Fruit fly (Drosophila melanogaster) whole organism, adult: ENCODE data around the gene cic.

Source experiments
- CG11617 ChIP-seq: fragments of 200-800 bp; sonication (Bioruptor generic); optimal IDR thresholded peaks from 2 replicates; lab custom pipeline; 2017; ENCODE audit warnings: mild to moderate bottlenecking, missing biosample characterization, missing genetic modification reagents, missing genetic modification characterization
- CG12768 ChIP-seq: fragments of 200-800 bp; sonication (Bioruptor generic); optimal IDR thresholded peaks from 2 replicates; lab custom pipeline; 2017; ENCODE audit warnings: missing biosample characterization, missing genetic modification characterization, mild to moderate bottlenecking, moderate library complexity, missing genetic modification reagents
- CG14711 ChIP-seq: fragments of 200-800 bp; sonication (Bioruptor generic); optimal IDR thresholded peaks from 2 replicates; lab custom pipeline; 2018; ENCODE audit warnings: missing biosample characterization, mild to moderate bottlenecking, missing genetic modification characterization, moderate library complexity
- CG1620 ChIP-seq: fragments of 200-800 bp; sonication (Bioruptor generic); optimal IDR thresholded peaks from 2 replicates; lab custom pipeline; 2016; ENCODE audit warnings: missing biosample characterization, missing genetic modification characterization
- CG33017 ChIP-seq: fragments of 200-800 bp; sonication (Bioruptor generic); optimal IDR thresholded peaks from 2 replicates; lab custom pipeline; 2018; ENCODE audit warnings: missing biosample characterization, mild to moderate bottlenecking, missing genetic modification characterization, moderate library complexity
- CG5204 ChIP-seq: fragments of 200-800 bp; sonication (Bioruptor generic); optimal IDR thresholded peaks from 2 replicates; lab custom pipeline; 2016; ENCODE audit warnings: missing biosample characterization, missing genetic modification characterization
- CG7045 ChIP-seq: fragments of 200-800 bp; sonication (Bioruptor generic); optimal IDR thresholded peaks from 2 replicates; lab custom pipeline; 2017; ENCODE audit warnings: missing biosample characterization, mild to moderate bottlenecking, missing genetic modification characterization
- CG7101 ChIP-seq: fragments of 200-800 bp; sonication (Bioruptor generic); optimal IDR thresholded peaks from 2 replicates; lab custom pipeline; 2018; ENCODE audit warnings: missing biosample characterization, mild to moderate bottlenecking, missing genetic modification characterization, moderate library complexity
- Clk ChIP-seq: fragments of 200-800 bp; sonication (Bioruptor generic); optimal IDR thresholded peaks from 2 replicates; lab custom pipeline; 2017; ENCODE audit warnings: missing biosample characterization, missing genetic modification characterization
- Crg-1 ChIP-seq: fragments of 200-800 bp; sonication (Bioruptor generic); optimal IDR thresholded peaks from 2 replicates; lab custom pipeline; 2016; ENCODE audit warnings: missing biosample characterization, missing genetic modification characterization
- Hr96 ChIP-seq: fragments of 200-800 bp; sonication (Bioruptor generic); optimal IDR thresholded peaks from 2 replicates; lab custom pipeline; 2016; ENCODE audit warnings: missing biosample characterization, missing genetic modification characterization
- Mnt ChIP-seq: fragments of 200-800 bp; sonication (Bioruptor generic); optimal IDR thresholded peaks from 2 replicates; lab custom pipeline; 2016; ENCODE audit warnings: missing biosample characterization, mild to moderate bottlenecking, missing genetic modification characterization
- bab1 ChIP-seq: fragments of 200-800 bp; sonication (Bioruptor generic); optimal IDR thresholded peaks from 3 replicates; lab custom pipeline; 2019; ENCODE audit warnings: missing biosample characterization, mild to moderate bottlenecking, missing genetic modification characterization, moderate library complexity
- cic ChIP-seq: fragments of 200-800 bp; sonication (Bioruptor generic); optimal IDR thresholded peaks from 2 replicates; lab custom pipeline; 2017; ENCODE audit warnings: missing biosample characterization, mild to moderate bottlenecking, missing genetic modification characterization, moderate library complexity
- cnc ChIP-seq, 2 experiments: fragments of >200 bp; optimal IDR thresholded peaks; 2 replicates each; lab custom pipeline; 2017
- kay ChIP-seq: fragments of 200-800 bp; sonication (Bioruptor generic); peaks from one replicate; lab custom pipeline; 2016; ENCODE audit warnings: missing biosample characterization, missing genetic modification characterization, borderline replicate concordance
- ovo ChIP-seq: fragments of 200-800 bp; sonication (Bioruptor generic); optimal IDR thresholded peaks from 2 replicates; lab custom pipeline; 2016; ENCODE audit warnings: missing biosample characterization, missing genetic modification characterization
- pad ChIP-seq: fragments of 200-800 bp; sonication (Bioruptor generic); optimal IDR thresholded peaks from 3 replicates; lab custom pipeline; 2017; ENCODE audit warnings: missing biosample characterization, missing genetic modification characterization, mild to moderate bottlenecking, moderate library complexity, missing genetic modification reagents
- tj ChIP-seq: fragments of 200-800 bp; sonication (Bioruptor generic); optimal IDR thresholded peaks from 3 replicates; lab custom pipeline; 2017; ENCODE audit warnings: missing biosample characterization, mild to moderate bottlenecking, missing genetic modification characterization, moderate library complexity
- toe ChIP-seq: fragments of 200-800 bp; sonication (Bioruptor generic); optimal IDR thresholded peaks from 2 replicates; lab custom pipeline; 2016; ENCODE audit warnings: missing biosample characterization, missing genetic modification characterization

Gene cic

DNA sequence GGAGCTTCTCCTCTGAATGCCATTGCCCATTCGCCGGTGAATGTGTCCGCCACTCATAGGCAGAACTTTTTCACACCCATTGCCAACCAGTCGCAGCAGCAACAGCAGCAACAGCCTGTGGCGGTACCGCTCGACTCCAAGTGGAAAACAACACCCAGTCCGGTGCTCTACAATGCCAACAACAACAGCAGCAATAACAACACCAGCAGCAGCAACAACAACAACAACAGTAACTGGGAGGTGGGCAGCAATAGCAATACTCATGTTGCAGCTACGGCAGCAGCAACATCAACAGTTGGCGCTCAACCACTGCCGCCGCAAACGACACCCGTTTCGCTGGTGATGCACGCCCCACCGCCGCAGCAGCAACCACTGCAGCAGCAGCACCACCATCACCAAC is 41.1 kb downstream of the cic start:
- TF ChIP-seq bab1 (GFP tag; lab: Kevin White, UChicago) (no peak), CG12768 (GFP tag; lab: Kevin White, UChicago) (no peak), CG11617 (GFP tag; lab: Kevin White, UChicago) (no peak), ovo (GFP tag; lab: Kevin White, UChicago) (no peak), Clk (no peak)

DNA sequence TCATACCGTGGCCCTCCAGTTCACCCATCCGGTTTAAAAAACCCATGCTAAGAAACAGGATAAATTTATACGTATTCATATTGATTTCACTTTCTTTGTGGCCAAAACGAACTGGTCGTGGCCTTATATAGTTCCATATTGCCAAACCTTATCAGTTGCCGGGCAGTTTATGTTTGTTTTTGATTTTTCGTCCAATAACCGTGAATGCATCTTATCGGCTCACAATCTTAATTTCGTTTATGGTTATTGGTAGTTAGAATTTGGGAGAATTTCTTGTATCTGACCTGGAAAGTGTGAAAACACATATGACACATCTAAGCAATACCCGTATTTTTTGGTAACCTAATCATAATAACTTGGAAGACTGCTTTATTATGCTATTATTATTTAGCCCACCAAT is 52.3 kb downstream of the cic start, which contains the start of gene CG4367:
TSS of gene CG4367 (minus strand) at position 101 of the 400 bp plus-strand sequence.
- TF ChIP-seq toe (GFP tag; lab: Kevin White, UChicago) (no peak), CG7045 (GFP tag; lab: Kevin White, UChicago) (no peak), CG11617 (GFP tag; lab: Kevin White, UChicago) (no peak), kay (GFP tag; lab: Kevin White, UChicago) (no peak), CG33017 (tag; lab: Kevin White, UChicago) (no peak)

DNA sequence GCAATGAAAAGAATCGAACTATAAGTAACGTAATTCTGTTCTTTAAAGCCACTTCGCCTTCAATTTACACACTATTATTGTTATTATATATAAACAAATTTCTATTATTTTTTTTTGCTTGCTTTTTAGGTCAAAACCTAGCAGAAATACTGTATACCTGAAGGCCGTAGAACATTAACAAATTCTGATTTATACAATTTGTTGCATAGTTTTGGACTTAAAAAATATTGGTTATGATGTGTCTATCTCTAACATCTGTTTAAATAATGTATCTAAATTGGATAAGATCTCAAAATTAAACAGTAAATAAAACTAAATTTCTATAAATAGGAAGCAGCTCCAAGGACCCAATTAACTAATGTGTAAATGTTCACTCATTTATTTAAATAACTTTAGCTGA is 53.3 kb downstream of the cic start:
- TF ChIP-seq CG11617 (GFP tag; lab: Kevin White, UChicago), result peak; percentile 66
- TF ChIP-seq Clk, result no peak
- peak; percentile 24 for TF ChIP-seq tj (GFP tag; lab: Kevin White, UChicago)
- TF ChIP-seq kay (GFP tag; lab: Kevin White, UChicago), result no peak
- peak; percentile 24 for TF ChIP-seq cic (GFP tag; lab: Kevin White, UChicago)
- TF ChIP-seq CG5204, result no peak

DNA sequence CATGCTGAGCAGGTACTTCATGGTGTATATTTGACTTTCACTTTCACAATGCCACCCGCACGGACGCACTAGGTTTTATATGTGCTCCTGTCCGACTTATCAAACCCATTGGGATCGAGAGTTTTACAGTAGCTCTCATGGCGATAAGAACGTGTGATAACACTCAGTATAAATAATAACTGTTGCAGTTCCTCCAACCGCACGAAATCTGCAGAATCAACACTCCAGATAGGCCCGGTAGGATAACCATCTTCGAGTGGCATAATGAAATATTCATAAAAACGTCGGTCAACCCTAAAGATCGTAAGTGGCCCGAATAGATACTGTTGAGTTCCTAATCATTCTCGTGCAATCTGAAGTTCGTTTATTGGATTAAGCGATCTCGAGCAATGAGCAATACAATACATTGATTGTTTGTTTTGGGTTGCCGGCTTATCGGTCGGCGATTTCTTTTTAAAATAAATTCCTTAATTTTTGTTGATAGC is 55.0 kb downstream of the cic start, which contains the start of gene CG4362:
TSS of gene CG4362 (minus strand) at position 51 of the 485 bp plus-strand sequence.
- TF ChIP-seq cic (GFP tag; lab: Kevin White, UChicago), result peak; percentile 23
- no peak for TF ChIP-seq CG11617 (GFP tag; lab: Kevin White, UChicago)
- no peak for TF ChIP-seq CG33017 (tag; lab: Kevin White, UChicago)

DNA sequence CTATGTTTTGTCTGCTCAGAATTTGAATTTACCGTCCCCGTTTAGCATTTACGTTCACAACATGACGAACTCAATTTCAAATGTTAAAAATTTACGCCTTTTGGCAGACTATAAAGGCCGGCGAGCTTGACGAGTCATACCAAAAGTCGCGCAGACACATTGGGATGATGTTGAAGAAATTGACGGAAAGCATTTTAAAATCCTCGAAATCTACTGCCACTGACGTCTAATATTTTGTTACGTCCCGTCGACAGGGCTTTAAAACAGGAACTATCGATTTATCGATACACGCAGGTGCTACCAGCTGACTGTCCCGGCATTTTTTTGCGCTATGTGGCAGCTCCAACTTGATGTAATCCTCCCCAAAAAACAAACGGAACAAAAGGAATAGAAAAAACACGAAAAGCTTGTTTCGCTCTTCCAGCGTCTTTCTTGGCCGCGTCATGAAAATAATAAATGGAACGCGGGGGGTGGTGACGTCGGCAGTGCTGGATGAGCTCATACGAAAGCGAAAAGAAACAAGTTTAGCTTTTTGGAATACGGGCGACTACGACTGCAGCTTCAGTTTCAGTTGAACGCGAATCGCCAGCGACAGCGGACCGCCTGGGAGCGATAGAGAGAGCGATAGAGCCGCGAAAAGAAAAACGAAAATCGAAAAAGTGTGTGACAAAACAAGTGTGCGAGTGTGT is 56.5 kb downstream of the cic start, which contains the start of gene Orp8:
TSS of gene Orp8 (plus strand) at position 373 of the 689 bp plus-strand sequence.
- TF ChIP-seq CG7101 (tag; lab: Kevin White, UChicago) (peak; percentile 30), Mnt (peak; percentile 73), CG12768 (GFP tag; lab: Kevin White, UChicago) (peak; percentile 84), bab1 (GFP tag; lab: Kevin White, UChicago) (peak; percentile 85), kay (GFP tag; lab: Kevin White, UChicago) (peak; percentile 91), CG1620 (GFP tag; lab: Kevin White, UChicago) (peak; percentile 39), toe (GFP tag; lab: Kevin White, UChicago) (no peak), Clk (peak; percentile 31), Crg-1 (no peak), CG5204 (no peak), ovo (GFP tag; lab: Kevin White, UChicago) (peak; percentile 87), CG7045 (GFP tag; lab: Kevin White, UChicago) (peak; percentile 56), cic (GFP tag; lab: Kevin White, UChicago) (peak; percentile 92), Hr96 (GFP tag; lab: Kevin White, UChicago) (peak; percentile 50), CG11617 (GFP tag; lab: Kevin White, UChicago) (peak; percentile 63), CG14711 (tag; lab: Kevin White, UChicago) (no peak), cnc (optimal IDR thresholded peaks at IDR 0.05; lab: Kevin White, UChicago) (no peak), pad (peak; percentile 6), CG33017 (tag; lab: Kevin White, UChicago) (peak; percentile 76), tj (GFP tag; lab: Kevin White, UChicago) (peak; percentile 85)

DNA sequence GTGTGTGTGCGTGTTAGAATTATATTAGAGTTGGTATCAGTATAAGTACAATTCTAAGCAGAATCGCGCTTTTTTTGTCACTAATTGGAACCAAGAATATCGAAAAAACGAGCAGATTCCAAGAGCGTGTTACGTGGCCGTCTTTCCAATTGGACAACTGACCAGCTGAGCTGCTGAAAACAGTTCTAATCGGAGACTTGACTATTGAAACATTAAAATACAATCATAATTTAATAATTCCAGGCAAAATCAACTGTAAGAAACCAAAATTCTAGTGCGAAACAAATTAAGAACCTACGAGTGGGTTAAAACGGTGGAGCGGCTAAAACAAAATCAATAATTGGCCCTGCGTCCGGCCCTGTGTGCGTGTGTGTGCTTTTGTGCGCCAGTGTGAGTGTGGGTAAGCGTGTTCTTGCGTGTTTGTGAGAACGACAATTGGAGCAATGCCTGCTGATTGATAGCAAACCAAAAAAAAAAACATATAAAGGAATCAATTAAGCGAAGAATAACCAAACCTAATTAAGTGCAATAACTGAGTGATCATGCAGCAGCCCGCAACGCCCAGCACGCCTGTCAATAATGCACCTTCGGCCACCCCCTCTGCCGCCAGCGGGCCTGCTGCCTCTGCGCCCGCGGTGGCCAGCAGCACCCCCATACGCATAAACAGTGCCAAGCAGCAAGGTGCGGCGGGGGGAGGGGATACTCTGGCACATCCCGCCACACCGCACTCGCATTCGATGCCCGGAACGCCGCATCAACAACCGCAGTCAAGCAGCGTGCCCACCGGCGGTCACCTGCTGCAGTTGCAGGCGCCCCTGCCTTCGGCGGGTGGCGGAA is 57.3 kb downstream of the cic start:
- TF ChIP-seq Hr96 (GFP tag; lab: Kevin White, UChicago) (no peak), Mnt (peak; percentile 12)

DNA sequence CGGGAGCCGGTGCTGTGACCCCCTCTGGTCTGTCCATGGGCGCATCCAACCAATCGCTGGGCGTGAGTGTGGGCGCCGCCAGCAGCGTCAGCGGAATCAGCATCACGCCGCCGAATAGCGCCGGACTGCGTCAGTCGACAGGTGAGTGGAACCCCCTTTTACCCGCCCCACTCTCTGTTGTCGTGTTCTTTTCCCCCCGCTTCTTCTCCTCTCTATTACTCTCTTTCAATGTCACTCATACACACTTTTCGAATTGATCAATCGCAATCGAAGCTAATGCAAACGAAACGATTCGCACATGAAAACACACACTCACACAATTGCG is 57.9 kb downstream of the cic start:
- TF ChIP-seq cic (GFP tag; lab: Kevin White, UChicago) (peak; percentile 82), CG1620 (GFP tag; lab: Kevin White, UChicago) (no peak), CG14711 (tag; lab: Kevin White, UChicago) (no peak), Crg-1 (no peak), CG12768 (GFP tag; lab: Kevin White, UChicago) (no peak), pad (no peak), ovo (GFP tag; lab: Kevin White, UChicago) (no peak), Hr96 (GFP tag; lab: Kevin White, UChicago) (no peak), Mnt (peak; percentile 19), bab1 (GFP tag; lab: Kevin White, UChicago) (no peak), Clk (no peak), kay (GFP tag; lab: Kevin White, UChicago) (no peak), CG7045 (GFP tag; lab: Kevin White, UChicago) (no peak), CG5204 (no peak), CG11617 (GFP tag; lab: Kevin White, UChicago) (no peak), CG33017 (tag; lab: Kevin White, UChicago) (no peak), toe (GFP tag; lab: Kevin White, UChicago) (no peak)
